Fruit fly (Drosophila melanogaster) whole organism, embryonic: ENCODE measurements around the gene CG12081.

Experiments
- B-H1 ChIP-seq: fragments of 200-800 bp; sonication (Bioruptor generic); IDR thresholded peaks from 3 replicates; pipeline ENCODE4 v1.3.6; 2022; ENCODE audit warnings: missing biosample characterization, missing genetic modification characterization
- Bdp1 ChIP-seq: fragments of 200-800 bp; sonication (Bioruptor generic); optimal IDR thresholded peaks from 3 replicates; lab custom pipeline; 2016; ENCODE audit warnings: missing biosample characterization, missing genetic modification characterization
- CG10654 ChIP-seq: fragments of 200-800 bp; sonication (Bioruptor generic); optimal IDR thresholded peaks from 2 replicates; lab custom pipeline; 2016; ENCODE audit warnings: missing biosample characterization, missing genetic modification characterization
- CG11085 ChIP-seq: fragments of 200-800 bp; sonication (Bioruptor generic); IDR thresholded peaks from 2 replicates; pipeline ENCODE4 v1.3.6; 2022; ENCODE audit warnings: missing biosample characterization, missing genetic modification characterization
- CG11723 ChIP-seq: fragments of 200-800 bp; sonication (Bioruptor generic); optimal IDR thresholded peaks from 2 replicates; lab custom pipeline; 2017; ENCODE audit warnings: missing biosample characterization, mild to moderate bottlenecking, missing genetic modification characterization
- CG12104 ChIP-seq: fragments of 200-800 bp; sonication (Bioruptor generic); optimal IDR thresholded peaks from 3 replicates; lab custom pipeline; 2016; ENCODE audit warnings: missing biosample characterization, missing genetic modification characterization
- CG13894 ChIP-seq: fragments of 200-800 bp; sonication (Bioruptor generic); optimal IDR thresholded peaks from 3 replicates; lab custom pipeline; 2018; ENCODE audit warnings: missing biosample characterization, mild to moderate bottlenecking, missing genetic modification characterization, moderate library complexity
- CG14014 ChIP-seq: fragments of 200-800 bp; sonication (Bioruptor generic); IDR thresholded peaks from 2 replicates; pipeline ENCODE4 v1.3.6; 2022; ENCODE audit warnings: missing biosample characterization, missing genetic modification characterization
- CG17328 ChIP-seq: fragments of 200-800 bp; sonication (Bioruptor generic); IDR thresholded peaks from 2 replicates; pipeline ENCODE4 v1.3.6; 2022; ENCODE audit warnings: missing biosample characterization, missing genetic modification characterization
- CG2678 ChIP-seq: fragments of 200-800 bp; sonication (Bioruptor generic); optimal IDR thresholded peaks from 3 replicates; lab custom pipeline; 2019; ENCODE audit warnings: missing biosample characterization, mild to moderate bottlenecking, missing genetic modification characterization, moderate library complexity
- CG4854 ChIP-seq: fragments of 200-800 bp; sonication (Bioruptor generic); optimal IDR thresholded peaks from 2 replicates; lab custom pipeline; 2016; ENCODE audit warnings: missing biosample characterization, missing genetic modification characterization, inconsistent platforms
- CG5180 ChIP-seq: fragments of 200-800 bp; sonication (Bioruptor generic); optimal IDR thresholded peaks from 3 replicates; lab custom pipeline; 2017; ENCODE audit warnings: missing biosample characterization, missing genetic modification characterization, mild to moderate bottlenecking, moderate library complexity, missing genetic modification reagents
- CG7357 ChIP-seq: fragments of 200-800 bp; sonication (Bioruptor generic); IDR thresholded peaks from 3 replicates; pipeline ENCODE4 v1.3.6; 2022; ENCODE audit warnings: missing biosample characterization, missing genetic modification characterization
- CG8924 ChIP-seq: fragments of 200-800 bp; optimal IDR thresholded peaks from 3 replicates; lab custom pipeline; 2019; ENCODE audit warnings: missing biosample characterization, mild to moderate bottlenecking, missing genetic modification characterization, moderate library complexity
- CkIIα-i1 ChIP-seq: fragments of 200-800 bp; sonication (Bioruptor generic); IDR thresholded peaks from 2 replicates; pipeline ENCODE4 v1.3.6; 2022; ENCODE audit warnings: missing biosample characterization, missing genetic modification characterization
- Dp ChIP-seq: fragments of 200-800 bp; sonication (Bioruptor generic); optimal IDR thresholded peaks from 2 replicates; lab custom pipeline; 2018; ENCODE audit warnings: missing biosample characterization, mild to moderate bottlenecking, missing genetic modification characterization, moderate library complexity
- ERR ChIP-seq: fragments of 200-800 bp; sonication (Bioruptor generic); optimal IDR thresholded peaks from 2 replicates; lab custom pipeline; 2016; ENCODE audit warnings: missing biosample characterization, missing genetic modification characterization
- GATAe ChIP-seq: fragments of 200-800 bp; sonication (Bioruptor generic); conservative IDR thresholded peaks from 2 replicates; pipeline ENCODE4 v1.3.6; 2022; ENCODE audit warnings: missing biosample characterization, missing genetic modification characterization
- Hmr ChIP-seq: fragments of 200-800 bp; sonication (Bioruptor generic); optimal IDR thresholded peaks from 3 replicates; lab custom pipeline; 2017; ENCODE audit warnings: mild to moderate bottlenecking, missing biosample characterization, missing genetic modification reagents, missing genetic modification characterization
- Lpt ChIP-seq: fragments of >200 bp; optimal IDR thresholded peaks from 2 replicates; lab custom pipeline; 2018; ENCODE audit warnings: missing biosample characterization, missing genetic modification characterization
- Med ChIP-seq: fragments of 200-800 bp; sonication (Bioruptor generic); peaks from one replicate; lab custom pipeline; 2016; ENCODE audit warnings: missing biosample characterization, missing genetic modification characterization, mild to moderate bottlenecking, inconsistent platforms, moderate library complexity
- Mes4 ChIP-seq: fragments of 200-800 bp; sonication (Bioruptor generic); optimal IDR thresholded peaks from 2 replicates; lab custom pipeline; 2016; ENCODE audit warnings: missing biosample characterization, missing genetic modification characterization
- Pdp1 ChIP-seq, 2 experiments: fragments of 200-800 bp; sonication (Bioruptor generic); optimal IDR thresholded peaks; 3 replicates each; lab custom pipeline; 2016; ENCODE audit warnings: missing biosample characterization in 2 of 2, missing genetic modification characterization in 2 of 2, mild to moderate bottlenecking in 1 of 2, moderate library complexity in 1 of 2
- Spps ChIP-seq: fragments of 200-800 bp; sonication (Bioruptor generic); optimal IDR thresholded peaks from 2 replicates; lab custom pipeline; 2018; ENCODE audit warnings: missing biosample characterization, mild to moderate bottlenecking, missing genetic modification characterization
- Stat92E ChIP-seq, 3 experiments: fragments of >200 bp in 2 of 3; fragments of 200-800 bp in 1 of 3; sonication (Bioruptor generic) in 1 of 3; optimal IDR thresholded peaks; 2 replicates each; lab custom pipeline; 2017 to 2019; ENCODE audit warnings: missing biosample characterization in 3 of 3, missing genetic modification characterization in 3 of 3, mild to moderate bottlenecking in 1 of 3, moderate library complexity in 1 of 3
- ab ChIP-seq: fragments of 200-800 bp; sonication (Bioruptor generic); optimal IDR thresholded peaks from 2 replicates; lab custom pipeline; 2016; ENCODE audit warnings: missing biosample characterization, missing genetic modification characterization
- abd-A ChIP-seq: fragments of 200-800 bp; sonication (Bioruptor generic); optimal IDR thresholded peaks from 3 replicates; lab custom pipeline; 2019; ENCODE audit warnings: missing biosample characterization, mild to moderate bottlenecking, missing genetic modification characterization, moderate library complexity
- al ChIP-seq: fragments of 200-800 bp; sonication (Bioruptor generic); IDR thresholded peaks from 2 replicates; pipeline ENCODE4 v1.3.6; 2022; ENCODE audit warnings: missing biosample characterization, missing genetic modification characterization
- cg ChIP-seq: fragments of 200-800 bp; sonication (Bioruptor generic); optimal IDR thresholded peaks from 3 replicates; lab custom pipeline; 2019; ENCODE audit warnings: missing biosample characterization, mild to moderate bottlenecking, missing genetic modification characterization, moderate library complexity
- crc ChIP-seq: fragments of 200-800 bp; sonication (Bioruptor generic); optimal IDR thresholded peaks from 2 replicates; lab custom pipeline; 2016; ENCODE audit warnings: missing biosample characterization, missing genetic modification characterization
- ems ChIP-seq: fragments of 200-800 bp; sonication (Bioruptor generic); optimal IDR thresholded peaks from 3 replicates; lab custom pipeline; 2016; ENCODE audit warnings: missing biosample characterization, missing genetic modification characterization
- fd64A ChIP-seq: fragments of 200-800 bp; sonication (Bioruptor generic); optimal IDR thresholded peaks from 3 replicates; lab custom pipeline; 2018; ENCODE audit warnings: missing biosample characterization, mild to moderate bottlenecking, missing genetic modification characterization
- gce ChIP-seq: fragments of 200-800 bp; sonication (Bioruptor generic); IDR thresholded peaks from 3 replicates; pipeline ENCODE4 v1.3.6; 2022; ENCODE audit warnings: missing biosample characterization, missing genetic modification characterization
- gcm2 ChIP-seq: fragments of 200-800 bp; sonication (Bioruptor generic); optimal IDR thresholded peaks from 2 replicates; lab custom pipeline; 2016; ENCODE audit warnings: missing biosample characterization, missing genetic modification characterization
- gro ChIP-seq: fragments of 200-800 bp; sonication (Bioruptor generic); optimal IDR thresholded peaks from 2 replicates; lab custom pipeline; 2016; ENCODE audit warnings: missing biosample characterization, missing genetic modification characterization
- inv ChIP-seq: fragments of 200-800 bp; sonication (Bioruptor generic); IDR thresholded peaks from 2 replicates; pipeline ENCODE4 v1.3.6; 2022; ENCODE audit warnings: missing biosample characterization, missing genetic modification characterization; ENCODE audit not compliant: partially characterized antibody
- klu ChIP-seq: fragments of 200-800 bp; sonication (Bioruptor generic); IDR thresholded peaks from 2 replicates; pipeline ENCODE4 v1.3.6; 2022; ENCODE audit warnings: missing biosample characterization, missing genetic modification characterization
- knrl ChIP-seq: fragments of 200-800 bp; sonication (Bioruptor generic); IDR thresholded peaks from 3 replicates; pipeline ENCODE4 v1.3.6; 2022; ENCODE audit warnings: missing biosample characterization, missing genetic modification characterization; ENCODE audit not compliant: partially characterized antibody
- lab ChIP-seq: fragments of 200-800 bp; sonication (Bioruptor generic); optimal IDR thresholded peaks from 3 replicates; lab custom pipeline; 2017; ENCODE audit warnings: missing biosample characterization, missing genetic modification characterization, mild to moderate bottlenecking, moderate library complexity, missing genetic modification reagents
- lola ChIP-seq, 3 experiments: fragments of >200 bp in 2 of 3; fragments of 200-800 bp in 1 of 3; sonication (Bioruptor generic) in 1 of 3; optimal IDR thresholded peaks; 2 replicates each; lab custom pipeline; 2017 to 2019; ENCODE audit warnings: missing biosample characterization in 3 of 3, missing genetic modification characterization in 3 of 3, mild to moderate bottlenecking in 1 of 3, moderate library complexity in 1 of 3
- mirr ChIP-seq: fragments of 200-800 bp; sonication (Bioruptor generic); optimal IDR thresholded peaks from 3 replicates; lab custom pipeline; 2018; ENCODE audit warnings: missing biosample characterization, mild to moderate bottlenecking, missing genetic modification characterization
- mld ChIP-seq: fragments of 200-800 bp; sonication (Bioruptor generic); IDR thresholded peaks from 3 replicates; pipeline ENCODE4 v1.3.6; 2022; ENCODE audit warnings: missing biosample characterization, missing genetic modification characterization; ENCODE audit not compliant: partially characterized antibody
- prd ChIP-seq, 3 experiments: fragments of >200 bp in 2 of 3; fragments of 200-800 bp in 1 of 3; sonication (Bioruptor generic) in 1 of 3; optimal IDR thresholded peaks in 2 of 3; IDR thresholded peaks in 1 of 3; 2 replicates in 2 of 3; 3 replicates in 1 of 3; pipeline versions ENCODE4 v1.3.6 to Lab custom; 2017 to 2022; ENCODE audit warnings: missing biosample characterization in 1 of 3, missing genetic modification characterization in 1 of 3
- repo ChIP-seq: fragments of 200-800 bp; sonication (Bioruptor generic); optimal IDR thresholded peaks from 2 replicates; lab custom pipeline; 2016; ENCODE audit warnings: missing biosample characterization, missing genetic modification characterization
- salm ChIP-seq: fragments of 200-800 bp; sonication (Bioruptor generic); optimal IDR thresholded peaks from 2 replicates; lab custom pipeline; 2018; ENCODE audit warnings: missing biosample characterization, mild to moderate bottlenecking, missing genetic modification characterization
- seq ChIP-seq: fragments of 200-800 bp; sonication (Bioruptor generic); IDR thresholded peaks from 2 replicates; pipeline ENCODE4 v1.3.6; 2022; ENCODE audit warnings: missing biosample characterization, missing genetic modification characterization
- slou ChIP-seq: fragments of 200-800 bp; sonication (Bioruptor generic); optimal IDR thresholded peaks from 3 replicates; lab custom pipeline; 2016; ENCODE audit warnings: missing biosample characterization, missing genetic modification characterization
- sr ChIP-seq: fragments of 200-800 bp; sonication (Bioruptor generic); IDR thresholded peaks from 3 replicates; pipeline ENCODE4 v1.3.6; 2022; ENCODE audit warnings: missing biosample characterization, missing genetic modification characterization
- z ChIP-seq: fragments of 200-800 bp; sonication (Bioruptor generic); IDR thresholded peaks from 3 replicates; pipeline ENCODE4 v1.3.6; 2022; ENCODE audit warnings: missing biosample characterization, missing genetic modification characterization
- zen ChIP-seq: fragments of 200-800 bp; sonication (Bioruptor generic); optimal IDR thresholded peaks from 3 replicates; lab custom pipeline; 2018; ENCODE audit warnings: missing biosample characterization, mild to moderate bottlenecking, missing genetic modification characterization, moderate library complexity

The CG12081 gene

dm6 chrX:8541985-8542384 lies 46.6 kb upstream of the CG12081 start (continued):
- TF ChIP-seq cg (GFP tag; lab: Kevin White, UChicago): no peak
- TF ChIP-seq prd (optimal IDR thresholded peaks at IDR 0.05; lab: Kevin White, UChicago): no peak
- peak; percentile 65 for TF ChIP-seq prd (GFP tag; IDR thresholded peaks at IDR 0.05; lab: Robert Waterston, UW)
- peak; percentile 26; the same call in 1 of the 3 replicates for TF ChIP-seq B-H1
- TF ChIP-seq ab (GFP tag; lab: Kevin White, UChicago): no peak
- no peak for TF ChIP-seq CG7357
- no peak for TF ChIP-seq repo (GFP tag; lab: Kevin White, UChicago)
- no peak for TF ChIP-seq CG10654 (GFP tag; lab: Kevin White, UChicago)
- no peak for TF ChIP-seq crc (GFP tag; lab: Kevin White, UChicago)
- TF ChIP-seq sr (GFP tag; lab: Robert Waterston, UW): no peak
- no peak for TF ChIP-seq z (GFP tag; lab: Robert Waterston, UW)
- TF ChIP-seq zen: no peak
- no peak for TF ChIP-seq Lpt (GFP tag; lab: Kevin White, UChicago)
- no peak for TF ChIP-seq Bdp1
- 0 out of 3 replicates have a peak, but pooled peaks have one; percentile 39 for TF ChIP-seq gce (GFP tag; lab: Robert Waterston, UW)
- TF ChIP-seq seq (GFP tag; lab: Robert Waterston, UW): peak; percentile 35; the same call in 1 of the 2 replicates
- TF ChIP-seq CG11085: no peak
- TF ChIP-seq Hmr (GFP tag; lab: Kevin White, UChicago): peak; percentile 82
- no peak for TF ChIP-seq lola (GFP tag; optimal IDR thresholded peaks at IDR 0.05; lab: Kevin White, UChicago)
- TF ChIP-seq GATAe: no peak; the same call in 1 of the 2 replicates
- no peak for TF ChIP-seq gcm2 (GFP tag; lab: Kevin White, UChicago)
- no peak for TF ChIP-seq mld (GFP tag; lab: Robert Waterston, UW)
- TF ChIP-seq lab (GFP tag; lab: Kevin White, UChicago): peak; percentile 86
- peak; percentile 42 for TF ChIP-seq gro (GFP tag; lab: Kevin White, UChicago)
- TF ChIP-seq Med (GFP tag; lab: Kevin White, UChicago): peak; percentile 79
- no peak for TF ChIP-seq CkIIα-i1 (GFP tag; lab: Robert Waterston, UW)
- TF ChIP-seq al (GFP tag; lab: Robert Waterston, UW): 0 out of 2 replicates have a peak, but pooled peaks have one; percentile 14
- peak; percentile 1 to 29 for TF ChIP-seq Pdp1 (GFP tag; optimal IDR thresholded peaks at IDR 0.05; lab: Kevin White, UChicago)
- TF ChIP-seq CG2678 (tag; lab: Kevin White, UChicago): peak; percentile 84
- TF ChIP-seq mirr (GFP tag; lab: Kevin White, UChicago): no peak
- no peak for TF ChIP-seq Stat92E (GFP tag; optimal IDR thresholded peaks at IDR 0.05; lab: Kevin White, UChicago)
- no peak for TF ChIP-seq ERR
- peak; percentile 51 for TF ChIP-seq CG8924 (tag; lab: Kevin White, UChicago)
- peak; percentile 29 for TF ChIP-seq abd-A (tag; lab: Kevin White, UChicago)
- TF ChIP-seq Mes4 (GFP tag; lab: Kevin White, UChicago): no peak
- no peak for TF ChIP-seq inv
- no peak for TF ChIP-seq fd64A (GFP tag; lab: Kevin White, UChicago)
- no peak for TF ChIP-seq Spps (tag; lab: Kevin White, UChicago)
- TF ChIP-seq salm (tag; lab: Kevin White, UChicago): no peak
- TF ChIP-seq CG17328 (GFP tag; lab: Robert Waterston, UW): peak; percentile 29; the same call in 1 of the 2 replicates
- no peak for TF ChIP-seq Dp (GFP tag; lab: Kevin White, UChicago)
- no peak for TF ChIP-seq CG4854 (GFP tag; lab: Kevin White, UChicago)
- TF ChIP-seq CG14014: peak; percentile 70
- peak; percentile 67 for TF ChIP-seq CG13894 (tag; lab: Kevin White, UChicago)
- TF ChIP-seq klu (GFP tag; lab: Robert Waterston, UW): no peak
- TF ChIP-seq CG12104: no peak
- TF ChIP-seq CG11723: no peak
- TF ChIP-seq CG5180 (GFP tag; lab: Kevin White, UChicago): peak; percentile 6
- TF ChIP-seq ems (GFP tag; lab: Kevin White, UChicago): no peak
- no peak for TF ChIP-seq knrl (GFP tag; lab: Robert Waterston, UW)
- no peak for TF ChIP-seq slou
